Fruit fly (Drosophila melanogaster) whole organism, embryonic: ENCODE results near the gene Gnf1.

Experiments
- CG10209 ChIP-seq: fragments of 200-800 bp; sonication (Bioruptor generic); optimal IDR thresholded peaks from 3 replicates; lab custom pipeline; 2017; ENCODE audit warnings: missing biosample characterization, mild to moderate bottlenecking, missing genetic modification characterization, missing genetic modification reagents
- CG10959 ChIP-seq: fragments of 200-800 bp; sonication (Bioruptor generic); IDR thresholded peaks from 2 replicates; pipeline ENCODE4 v1.3.6; 2022; ENCODE audit warnings: missing biosample characterization, missing genetic modification characterization
- CG11504 ChIP-seq: fragments of 200-800 bp; sonication (Bioruptor generic); optimal IDR thresholded peaks from 3 replicates; lab custom pipeline; 2019; ENCODE audit warnings: missing biosample characterization, mild to moderate bottlenecking, missing genetic modification characterization, moderate library complexity
- CG13123 ChIP-seq: fragments of 200-800 bp; sonication (Bioruptor generic); optimal IDR thresholded peaks from 2 replicates; lab custom pipeline; 2016; ENCODE audit warnings: missing biosample characterization, missing genetic modification characterization
- CG13287 ChIP-seq: fragments of 200-800 bp; sonication (Bioruptor generic); IDR thresholded peaks from 2 replicates; pipeline ENCODE4 v1.3.6; 2022; ENCODE audit warnings: missing biosample characterization, missing genetic modification characterization; ENCODE audit not compliant: partially characterized antibody
- CG13424 ChIP-seq: fragments of 200-800 bp; sonication (Bioruptor generic); optimal IDR thresholded peaks from 2 replicates; lab custom pipeline; 2019; ENCODE audit warnings: missing biosample characterization, mild to moderate bottlenecking, missing genetic modification characterization, moderate library complexity
- CG13775 ChIP-seq: fragments of 200-800 bp; sonication (Bioruptor generic); optimal IDR thresholded peaks from 3 replicates; lab custom pipeline; 2017; ENCODE audit warnings: missing biosample characterization, mild to moderate bottlenecking, missing genetic modification characterization
- CG15073 ChIP-seq: fragments of 200-800 bp; sonication (Bioruptor generic); optimal IDR thresholded peaks from 2 replicates; lab custom pipeline; 2016; ENCODE audit warnings: missing biosample characterization, missing genetic modification characterization
- CG15479 ChIP-seq: fragments of 200-800 bp; sonication (Bioruptor generic); optimal IDR thresholded peaks from 3 replicates; lab custom pipeline; 2019; ENCODE audit warnings: missing biosample characterization, mild to moderate bottlenecking, missing genetic modification characterization, moderate library complexity
- CG17829 ChIP-seq: fragments of 200-800 bp; optimal IDR thresholded peaks from 2 replicates; lab custom pipeline; 2019; ENCODE audit warnings: missing biosample characterization, mild to moderate bottlenecking, missing genetic modification characterization, moderate library complexity
- CG18262 ChIP-seq: fragments of 200-800 bp; optimal IDR thresholded peaks from 3 replicates; lab custom pipeline; 2019; ENCODE audit warnings: missing biosample characterization, mild to moderate bottlenecking, missing genetic modification characterization, moderate library complexity
- CG2712 ChIP-seq: fragments of 200-800 bp; optimal IDR thresholded peaks from 3 replicates; lab custom pipeline; 2019; ENCODE audit warnings: missing biosample characterization, mild to moderate bottlenecking, missing genetic modification characterization, moderate library complexity
- CG3281 ChIP-seq: fragments of 200-800 bp; sonication (Bioruptor generic); optimal IDR thresholded peaks from 3 replicates; lab custom pipeline; 2017; ENCODE audit warnings: missing biosample characterization, mild to moderate bottlenecking, missing genetic modification characterization
- CG43689 ChIP-seq: fragments of 200-800 bp; sonication (Bioruptor generic); IDR thresholded peaks from 2 replicates; pipeline ENCODE4 v1.3.6; 2022; ENCODE audit warnings: missing biosample characterization, missing genetic modification characterization
- CG6175 ChIP-seq: fragments of 200-800 bp; sonication (Bioruptor generic); IDR thresholded peaks from 3 replicates; pipeline ENCODE4 v1.3.6; 2022; ENCODE audit warnings: missing biosample characterization, missing genetic modification characterization
- CG6254 ChIP-seq: fragments of 200-800 bp; sonication (Bioruptor generic); optimal IDR thresholded peaks from 3 replicates; lab custom pipeline; 2017; ENCODE audit warnings: mild to moderate bottlenecking, missing biosample characterization, missing genetic modification reagents, missing genetic modification characterization
- CG8944 ChIP-seq: fragments of 200-800 bp; sonication (Bioruptor generic); optimal IDR thresholded peaks from 3 replicates; lab custom pipeline; 2016; ENCODE audit warnings: missing biosample characterization, missing genetic modification characterization
- CG9817 ChIP-seq: fragments of 200-800 bp; sonication (Bioruptor generic); optimal IDR thresholded peaks from 2 replicates; lab custom pipeline; 2018; ENCODE audit warnings: missing biosample characterization, mild to moderate bottlenecking, missing genetic modification characterization, moderate library complexity
- Doc2 ChIP-seq: fragments of 200-800 bp; sonication (Bioruptor generic); IDR thresholded peaks from 2 replicates; pipeline ENCODE4 v1.3.6; 2022; ENCODE audit warnings: missing biosample characterization, missing genetic modification characterization
- Hr39 ChIP-seq: fragments of >200 bp; optimal IDR thresholded peaks from 2 replicates; lab custom pipeline; 2017
- MTF-1 ChIP-seq: fragments of 200-800 bp; sonication (Bioruptor generic); optimal IDR thresholded peaks from 2 replicates; lab custom pipeline; 2018; ENCODE audit warnings: missing biosample characterization, mild to moderate bottlenecking, missing genetic modification characterization, borderline replicate concordance
- Max ChIP-seq: fragments of 200-800 bp; sonication (Bioruptor generic); optimal IDR thresholded peaks from 2 replicates; lab custom pipeline; 2016; ENCODE audit warnings: missing biosample characterization, mild to moderate bottlenecking, missing genetic modification characterization
- Med ChIP-seq: fragments of 200-800 bp; sonication (Bioruptor generic); peaks from one replicate; lab custom pipeline; 2016; ENCODE audit warnings: missing biosample characterization, missing genetic modification characterization, mild to moderate bottlenecking, inconsistent platforms, moderate library complexity
- Nf-YA ChIP-seq: fragments of 200-800 bp; sonication (Bioruptor generic); IDR thresholded peaks from 2 replicates; pipeline ENCODE4 v1.3.6; 2022; ENCODE audit warnings: missing biosample characterization, missing genetic modification characterization
- PHDP ChIP-seq: fragments of 200-800 bp; sonication (Bioruptor generic); optimal IDR thresholded peaks from 3 replicates; lab custom pipeline; 2018; ENCODE audit warnings: missing biosample characterization, mild to moderate bottlenecking, missing genetic modification characterization, moderate library complexity
- Pdp1 ChIP-seq, 2 experiments: fragments of 200-800 bp; sonication (Bioruptor generic); optimal IDR thresholded peaks; 3 replicates each; lab custom pipeline; 2016; ENCODE audit warnings: missing biosample characterization in 2 of 2, missing genetic modification characterization in 2 of 2, mild to moderate bottlenecking in 1 of 2, moderate library complexity in 1 of 2
- Ptx1 ChIP-seq: fragments of 200-800 bp; sonication (Bioruptor generic); IDR thresholded peaks from 2 replicates; pipeline ENCODE4 v1.3.6; 2022; ENCODE audit warnings: missing biosample characterization, missing genetic modification characterization
- Scr ChIP-seq: fragments of 200-800 bp; sonication (Bioruptor generic); IDR thresholded peaks from 2 replicates; pipeline ENCODE4 v1.3.6; 2022; ENCODE audit warnings: missing biosample characterization, missing genetic modification characterization; ENCODE audit not compliant: partially characterized antibody
- Side ChIP-seq: fragments of 200-800 bp; sonication (Bioruptor generic); optimal IDR thresholded peaks from 2 replicates; lab custom pipeline; 2016; ENCODE audit warnings: missing biosample characterization, missing genetic modification characterization
- Trl ChIP-seq, 3 experiments: fragments of >200 bp in 2 of 3; fragments of 200-800 bp in 1 of 3; sonication (Bioruptor generic) in 1 of 3; optimal IDR thresholded peaks; 2 replicates in 1 of 3; 3 replicates in 2 of 3; lab custom pipeline; 2016 to 2017; ENCODE audit warnings: missing biosample characterization in 1 of 3, missing genetic modification characterization in 1 of 3
- Vsx1 ChIP-seq: fragments of 200-800 bp; sonication (Bioruptor generic); optimal IDR thresholded peaks from 2 replicates; lab custom pipeline; 2017; ENCODE audit warnings: missing biosample characterization, mild to moderate bottlenecking, missing genetic modification characterization, missing genetic modification reagents
- Xrp1 ChIP-seq: fragments of 200-800 bp; sonication (Bioruptor generic); IDR thresholded peaks from 2 replicates; pipeline ENCODE4 v1.3.6; 2022; ENCODE audit warnings: missing biosample characterization, missing genetic modification characterization
- bbx ChIP-seq: fragments of 200-800 bp; sonication (Bioruptor generic); IDR thresholded peaks from 2 replicates; pipeline ENCODE4 v1.3.6; 2022; ENCODE audit warnings: missing biosample characterization, missing genetic modification characterization; ENCODE audit not compliant: partially characterized antibody
- cwo ChIP-seq: fragments of 200-800 bp; sonication (Bioruptor generic); optimal IDR thresholded peaks from 3 replicates; lab custom pipeline; 2017; ENCODE audit warnings: missing biosample characterization, missing genetic modification characterization, mild to moderate bottlenecking, moderate library complexity, missing genetic modification reagents
- exex ChIP-seq: fragments of 200-800 bp; sonication (Bioruptor generic); optimal IDR thresholded peaks from 4 replicates; lab custom pipeline; 2018; ENCODE audit warnings: missing biosample characterization, mild to moderate bottlenecking, missing genetic modification characterization, moderate library complexity
- fd102C ChIP-seq: fragments of 200-800 bp; sonication (Bioruptor generic); optimal IDR thresholded peaks from 2 replicates; lab custom pipeline; 2018; ENCODE audit warnings: missing biosample characterization, mild to moderate bottlenecking, missing genetic modification characterization, moderate library complexity
- fd3F ChIP-seq: fragments of 200-800 bp; sonication (Bioruptor generic); optimal IDR thresholded peaks from 2 replicates; lab custom pipeline; 2018; ENCODE audit warnings: missing biosample characterization, mild to moderate bottlenecking, missing genetic modification characterization, moderate library complexity
- gcm ChIP-seq: fragments of 200-800 bp; sonication (Bioruptor generic); optimal IDR thresholded peaks from 2 replicates; lab custom pipeline; 2019; ENCODE audit warnings: missing biosample characterization, mild to moderate bottlenecking, missing genetic modification characterization, moderate library complexity
- hth ChIP-seq: fragments of >200 bp; optimal IDR thresholded peaks from 2 replicates; lab custom pipeline; 2017; ENCODE audit warnings: inconsistent platforms
- jigr1 ChIP-seq: fragments of 200-800 bp; sonication (Bioruptor generic); IDR thresholded peaks from 3 replicates; pipeline ENCODE4 v1.3.6; 2022; ENCODE audit warnings: missing biosample characterization, missing genetic modification characterization
- lbe ChIP-seq: fragments of 200-800 bp; sonication (Bioruptor generic); optimal IDR thresholded peaks from 2 replicates; lab custom pipeline; 2016; ENCODE audit warnings: missing biosample characterization, mild to moderate bottlenecking, missing genetic modification characterization
- luna ChIP-seq: fragments of 200-800 bp; sonication (Bioruptor generic); optimal IDR thresholded peaks from 2 replicates; lab custom pipeline; 2016; ENCODE audit warnings: missing biosample characterization, missing genetic modification characterization
- nerfin-2 ChIP-seq: fragments of 200-800 bp; sonication (Bioruptor generic); IDR thresholded peaks from 2 replicates; pipeline ENCODE4 v1.3.6; 2022; ENCODE audit warnings: missing biosample characterization, missing genetic modification characterization; ENCODE audit not compliant: partially characterized antibody
- pb ChIP-seq: fragments of 200-800 bp; sonication (Bioruptor generic); optimal IDR thresholded peaks from 3 replicates; lab custom pipeline; 2016; ENCODE audit warnings: missing biosample characterization, missing genetic modification characterization
- pros ChIP-seq: fragments of 200-800 bp; sonication (Bioruptor generic); optimal IDR thresholded peaks from 3 replicates; lab custom pipeline; 2019; ENCODE audit warnings: missing biosample characterization, mild to moderate bottlenecking, missing genetic modification characterization, moderate library complexity
- so ChIP-seq: fragments of 200-800 bp; sonication (Bioruptor generic); IDR thresholded peaks from 3 replicates; pipeline ENCODE4 v1.3.6; 2022; ENCODE audit warnings: missing biosample characterization, missing genetic modification characterization
- tll ChIP-seq, 2 experiments: fragments of 200-800 bp in 1 of 2; fragments of >200 bp in 1 of 2; sonication (Bioruptor generic) in 1 of 2; optimal IDR thresholded peaks; 2 replicates each; lab custom pipeline; 2017 to 2019; ENCODE audit warnings: missing biosample characterization in 2 of 2, missing genetic modification characterization in 2 of 2, mild to moderate bottlenecking in 1 of 2, moderate library complexity in 1 of 2
- unpg ChIP-seq: fragments of 200-800 bp; sonication (Bioruptor generic); optimal IDR thresholded peaks from 3 replicates; lab custom pipeline; 2018; ENCODE audit warnings: missing biosample characterization, mild to moderate bottlenecking, missing genetic modification characterization, moderate library complexity
- zen ChIP-seq: fragments of 200-800 bp; sonication (Bioruptor generic); optimal IDR thresholded peaks from 3 replicates; lab custom pipeline; 2018; ENCODE audit warnings: missing biosample characterization, mild to moderate bottlenecking, missing genetic modification characterization, moderate library complexity
- zfh2 ChIP-seq: fragments of 200-800 bp; sonication (Bioruptor generic); optimal IDR thresholded peaks from 2 replicates; lab custom pipeline; 2016; ENCODE audit warnings: missing biosample characterization, missing genetic modification characterization

The Gnf1 gene

dm6 chr3R:4947732-4948131, 41.3 kb downstream of the Gnf1 start (continued):
- no peak for TF ChIP-seq Ptx1
- TF ChIP-seq Pdp1 (GFP tag; optimal IDR thresholded peaks at IDR 0.05; lab: Kevin White, UChicago): peak in 1 of 2 experiments; percentile 5
- TF ChIP-seq lbe (GFP tag; lab: Kevin White, UChicago): no peak
- no peak for TF ChIP-seq fd3F (GFP tag; lab: Kevin White, UChicago)
- TF ChIP-seq Nf-YA (GFP tag; lab: Robert Waterston, UW): no peak
- TF ChIP-seq CG6254 (GFP tag; lab: Kevin White, UChicago): no peak
- no peak for TF ChIP-seq luna (GFP tag; lab: Kevin White, UChicago)
- TF ChIP-seq Hr39 (lab: Kevin White, UChicago): no peak
- no peak for TF ChIP-seq MTF-1 (GFP tag; lab: Kevin White, UChicago)
- no peak for TF ChIP-seq jigr1 (GFP tag; lab: Robert Waterston, UW)
- TF ChIP-seq cwo (GFP tag; lab: Kevin White, UChicago): no peak
- TF ChIP-seq hth (lab: Kevin White, UChicago): no peak
- no peak for TF ChIP-seq Trl (optimal IDR thresholded peaks at IDR 0.05; lab: Kevin White, UChicago)
- peak; percentile 35 for TF ChIP-seq Trl (GFP tag; optimal IDR thresholded peaks at IDR 0.05; lab: Kevin White, UChicago)
- TF ChIP-seq Xrp1 (GFP tag; lab: Robert Waterston, UW): peak; percentile 44; the same call in 1 of the 2 replicates
- TF ChIP-seq bbx: peak; percentile 14; the same call in 1 of the 2 replicates
- peak; percentile 72 for TF ChIP-seq Med (GFP tag; lab: Kevin White, UChicago)
- TF ChIP-seq CG9817 (tag; lab: Kevin White, UChicago): no peak
- TF ChIP-seq CG13775 (GFP tag; lab: Kevin White, UChicago): no peak
- peak; percentile 3 for TF ChIP-seq CG2712 (tag; lab: Kevin White, UChicago)
- no peak for TF ChIP-seq CG13123 (GFP tag; lab: Kevin White, UChicago)
- TF ChIP-seq CG11504: no peak
- TF ChIP-seq Vsx1 (GFP tag; lab: Kevin White, UChicago): no peak
- no peak for TF ChIP-seq Scr (GFP tag; lab: Robert Waterston, UW)
- peak; percentile 16 for TF ChIP-seq CG18262
- TF ChIP-seq fd102C (GFP tag; lab: Kevin White, UChicago): peak; percentile 64
- no peak for TF ChIP-seq PHDP
- TF ChIP-seq Side (GFP tag; lab: Kevin White, UChicago): peak; percentile 17
- peak; percentile 43 for TF ChIP-seq zen (tag; lab: Kevin White, UChicago)
- no peak for TF ChIP-seq CG6175 (GFP tag; lab: Robert Waterston, UW)
- TF ChIP-seq CG13287 (GFP tag; lab: Robert Waterston, UW): no peak
- TF ChIP-seq CG3281 (GFP tag; lab: Kevin White, UChicago): no peak
- no peak for TF ChIP-seq CG8944 (GFP tag; lab: Kevin White, UChicago)
- TF ChIP-seq CG15073 (GFP tag; lab: Kevin White, UChicago): no peak
- peak; percentile 28 for TF ChIP-seq CG17829
- TF ChIP-seq Doc2 (GFP tag; lab: Robert Waterston, UW): no peak
- 0 out of 2 replicates have a peak, but pooled peaks have one; percentile 38 for TF ChIP-seq CG10959 (GFP tag; lab: Robert Waterston, UW)
- no peak for TF ChIP-seq gcm (GFP tag; lab: Kevin White, UChicago)
- no peak for TF ChIP-seq pb
- TF ChIP-seq CG10209 (GFP tag; lab: Kevin White, UChicago): no peak
- TF ChIP-seq Max (GFP tag; lab: Kevin White, UChicago): no peak
- no peak for TF ChIP-seq CG43689 (GFP tag; lab: Robert Waterston, UW)
- no peak for TF ChIP-seq unpg (GFP tag; lab: Kevin White, UChicago)
- peak in 1 of 2 experiments; percentile 39 for TF ChIP-seq tll (GFP tag; optimal IDR thresholded peaks at IDR 0.05; lab: Kevin White, UChicago)
- no peak for TF ChIP-seq exex (tag; lab: Kevin White, UChicago)
- TF ChIP-seq CG13424 (tag; lab: Kevin White, UChicago): no peak
- no peak for TF ChIP-seq nerfin-2
- no peak for TF ChIP-seq zfh2 (GFP tag; lab: Kevin White, UChicago)
- peak; percentile 1 for TF ChIP-seq CG15479 (GFP tag; lab: Kevin White, UChicago)
- peak; percentile 40 for TF ChIP-seq pros
- TF ChIP-seq so (GFP tag; lab: Robert Waterston, UW): no peak
